Worm (Caenorhabditis elegans): ENCODE results near the gene saps-1.
A peak's percentile ranks its signal among the peaks of the same experiment; 100 is the strongest.

Gene saps-1

DNA sequence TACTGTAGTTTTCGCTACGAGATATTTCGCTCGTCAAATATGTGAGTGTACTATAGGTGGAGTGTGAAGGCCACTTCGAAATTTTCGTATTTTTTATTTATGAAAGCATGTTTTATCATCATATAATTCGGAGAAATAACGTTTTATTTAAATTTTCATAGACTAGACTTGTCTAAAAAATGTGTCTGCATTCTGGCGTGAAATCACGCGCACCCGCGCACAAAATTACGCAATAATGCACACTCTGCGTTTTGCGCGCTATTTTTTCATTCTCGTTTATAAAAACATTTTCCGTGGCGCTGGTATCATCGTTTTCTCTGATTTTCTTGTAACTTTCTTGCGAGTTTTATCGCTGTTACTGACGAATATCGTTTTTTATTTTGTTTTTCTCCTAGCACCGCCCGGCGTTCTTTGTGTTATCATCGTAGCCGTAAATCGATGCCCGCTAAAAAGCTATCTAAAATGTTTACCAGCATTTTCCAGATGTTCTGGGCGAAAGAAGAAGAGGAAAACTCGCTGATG is at the start of gene saps-1:
Gene saps-1 (plus strand): TSS at position 472 of the 522 bp plus-strand sequence.
- no peak for TF ChIP-seq efl-3 (GFP tag; optimal IDR thresholded peaks at IDR 0.05)
- peak; percentile 6 for TF ChIP-seq mep-1 (tag; optimal IDR thresholded peaks at IDR 0.05)
- peak in 2 of 3 experiments; percentile 47 to 57 for TF ChIP-seq dpl-1 (GFP tag; optimal IDR thresholded peaks at IDR 0.05)
- TF ChIP-seq nhr-20 (tag; optimal IDR thresholded peaks at IDR 0.05): peak; percentile 44
- TF ChIP-seq unc-62 (GFP tag; optimal IDR thresholded peaks at IDR 0.05): no peak
- peak; percentile 48 to 58 for TF ChIP-seq efl-1 (optimal IDR thresholded peaks at IDR 0.05)
- peak; percentile 38 to 94 for TF ChIP-seq efl-1 (GFP tag; optimal IDR thresholded peaks at IDR 0.05 in 1 of 2)
- peak; percentile 25 to 58 for TF ChIP-seq lin-35 (GFP tag; optimal IDR thresholded peaks at IDR 0.05)
- TF ChIP-seq skn-1 (tag; optimal IDR thresholded peaks at IDR 0.05): no peak
- TF ChIP-seq unc-98 (GFP tag; IDR thresholded peaks at IDR 0.05): no peak
- no peak for TF ChIP-seq mef-2 (tag; optimal IDR thresholded peaks at IDR 0.05)
- no peak for TF ChIP-seq hlh-4 (tag; optimal IDR thresholded peaks at IDR 0.05)
- TF ChIP-seq rnt-1 (tag; optimal IDR thresholded peaks at IDR 0.05): peak; percentile 35
- TF ChIP-seq ceh-82 (tag; optimal IDR thresholded peaks at IDR 0.05): peak in 1 of 3 experiments; percentile 52
- no peak for TF ChIP-seq lin-15B (tag; optimal IDR thresholded peaks at IDR 0.05)
- TF ChIP-seq snu-23 (GFP tag; optimal IDR thresholded peaks at IDR 0.05): peak; percentile 37
- TF ChIP-seq egl-13 (tag; optimal IDR thresholded peaks at IDR 0.05): no peak
- no peak for TF ChIP-seq ceh-88 (GFP tag; IDR thresholded peaks at IDR 0.05)
- TF ChIP-seq jun-1 (tag; optimal IDR thresholded peaks at IDR 0.05): no peak
- TF ChIP-seq zip-4 (GFP tag; optimal IDR thresholded peaks at IDR 0.05): no peak
- peak; percentile 12 for TF ChIP-seq nhr-47 (tag; optimal IDR thresholded peaks at IDR 0.05)
- no peak for TF ChIP-seq fkh-8 (tag; optimal IDR thresholded peaks at IDR 0.05)
- peak; percentile 31 for TF ChIP-seq nhr-85 (tag)
- TF ChIP-seq nhr-71 (tag; optimal IDR thresholded peaks at IDR 0.05): peak; percentile 19
- TF ChIP-seq zag-1 (tag; optimal IDR thresholded peaks at IDR 0.05): no peak
- TF ChIP-seq F16B12.6 (tag; optimal IDR thresholded peaks at IDR 0.05): peak; percentile 87
- TF ChIP-seq sox-4 (tag; optimal IDR thresholded peaks at IDR 0.05): no peak
- TF ChIP-seq pqm-1 (tag; optimal IDR thresholded peaks at IDR 0.05): no peak
- no peak for TF ChIP-seq aly-2 (tag; optimal IDR thresholded peaks at IDR 0.05)
- TF ChIP-seq egl-27 (tag; optimal IDR thresholded peaks at IDR 0.05): no peak
- no peak for TF ChIP-seq ceh-63 (GFP tag; optimal IDR thresholded peaks at IDR 0.05)
- no peak for TF ChIP-seq nhr-12 (tag; optimal IDR thresholded peaks at IDR 0.05)
- no peak for TF ChIP-seq mab-9 (GFP tag; IDR thresholded peaks at IDR 0.05)
- peak; percentile 33 to 41 for TF ChIP-seq lsy-2 (tag; optimal IDR thresholded peaks at IDR 0.05)
- TF ChIP-seq mdl-1 (tag; optimal IDR thresholded peaks at IDR 0.05): peak in 1 of 2 experiments; percentile 7
- peak in 1 of 6 experiments; percentile 14 for TF ChIP-seq elt-3 (tag; optimal IDR thresholded peaks at IDR 0.05)

- TF ChIP-seq blmp-1 (tag; optimal IDR thresholded peaks at IDR 0.05) (no peak), nhr-12 (tag; optimal IDR thresholded peaks at IDR 0.05) (no peak), mab-9 (GFP tag; IDR thresholded peaks at IDR 0.05) (no peak), fos-1 (tag; optimal IDR thresholded peaks at IDR 0.05) (no peak), ztf-11 (tag; optimal IDR thresholded peaks at IDR 0.05) (no peak), hpl-2 (GFP tag; optimal IDR thresholded peaks at IDR 0.05) (no peak), nhr-28 (tag; optimal IDR thresholded peaks at IDR 0.05) (no peak), lin-35 (GFP tag; optimal IDR thresholded peaks at IDR 0.05) (no peak), efl-3 (GFP tag; optimal IDR thresholded peaks at IDR 0.05) (no peak), C34B4.2 (tag; optimal IDR thresholded peaks at IDR 0.05) (no peak), dsc-1 (tag; optimal IDR thresholded peaks at IDR 0.05) (no peak), ztf-4 (tag; optimal IDR thresholded peaks at IDR 0.05) (no peak), nhr-71 (tag; optimal IDR thresholded peaks at IDR 0.05) (no peak), fkh-4 (tag; optimal IDR thresholded peaks at IDR 0.05; ENCODE audit: borderline replicate concordance) (no peak), irx-1 (tag; optimal IDR thresholded peaks at IDR 0.05) (no peak), unc-62 (GFP tag; optimal IDR thresholded peaks at IDR 0.05) (no peak), ceh-82 (tag; optimal IDR thresholded peaks at IDR 0.05) (no peak)
Measured at ce11 chrII:11255536-11255935, 42.0 kb upstream of the saps-1 start, which contains the start of gene T05B9.2. Gene T05B9.2 (plus strand): TSS chrII:11255836.

Data from whole organism, L1 larva.